Fruit fly (Drosophila melanogaster): ENCODE measurements around the gene sqh.

Gene sqh

DNA sequence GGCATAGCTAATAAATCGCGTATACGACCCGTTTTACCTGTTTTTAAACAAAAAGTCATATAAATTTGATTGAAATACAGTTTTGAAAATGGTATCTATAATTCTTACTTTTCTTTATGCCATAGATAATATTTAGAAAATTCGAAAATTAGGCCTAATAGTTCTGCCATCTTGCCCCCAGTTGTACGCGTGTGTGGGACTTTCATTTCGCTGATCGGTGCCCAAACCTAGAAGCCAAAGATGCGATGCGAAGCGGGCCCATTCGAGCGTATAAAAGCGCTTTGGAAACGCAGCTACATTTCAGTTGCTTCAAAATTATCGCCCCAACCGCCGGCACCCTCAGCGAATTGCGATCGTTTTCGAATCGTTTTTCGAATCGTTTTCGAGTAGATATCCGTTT, 12.1 kb upstream of the sqh start, which contains the start of gene CG14445:
CG14445 (plus strand) TSS at position 301 of the 400 bp plus-strand sequence.
- TF ChIP-seq OdsH (GFP tag; optimal IDR thresholded peaks at IDR 0.05) (no peak), pan (optimal IDR thresholded peaks at IDR 0.05) (no peak), GATAd (GFP tag; optimal IDR thresholded peaks at IDR 0.05) (no peak), HLH106 (tag; optimal IDR thresholded peaks at IDR 0.05) (no peak), usp (GFP tag; optimal IDR thresholded peaks at IDR 0.05) (no peak), dmrt93B (GFP tag; optimal IDR thresholded peaks at IDR 0.05) (no peak), rgr (GFP tag; optimal IDR thresholded peaks at IDR 0.05) (no peak), Vsx2 (GFP tag; optimal IDR thresholded peaks at IDR 0.05; ENCODE audit: partially characterized antibody) (no peak), CG32264 (GFP tag; optimal IDR thresholded peaks at IDR 0.05) (no peak), Myc (optimal IDR thresholded peaks at IDR 0.05) (no peak)

DNA sequence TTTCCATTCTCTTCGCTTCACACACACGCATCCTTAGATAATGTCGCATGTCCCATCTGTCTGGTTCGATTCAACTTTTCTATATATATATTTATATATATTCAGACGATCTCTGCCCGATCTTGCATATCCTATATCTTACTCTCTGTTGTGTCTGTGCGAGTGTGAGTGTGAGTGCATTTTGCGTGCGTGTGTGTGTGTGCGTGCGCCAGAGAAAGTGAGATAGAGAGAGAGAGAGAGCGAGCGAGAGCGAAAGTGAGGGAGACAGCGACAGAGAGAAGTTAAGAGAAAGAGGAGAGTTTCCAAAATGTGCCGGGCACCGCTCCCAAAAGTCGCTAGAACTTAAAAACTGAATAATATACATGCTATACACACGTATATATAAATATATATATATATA, 6.8 kb upstream of the sqh start:
- TF ChIP-seq pan (optimal IDR thresholded peaks at IDR 0.05) (no peak), Myc (optimal IDR thresholded peaks at IDR 0.05) (no peak), Rel (GFP tag; optimal IDR thresholded peaks at IDR 0.05) (no peak), Rel (tag; optimal IDR thresholded peaks at IDR 0.05) (no peak), GATAd (GFP tag; optimal IDR thresholded peaks at IDR 0.05) (no peak), dl (GFP tag; optimal IDR thresholded peaks at IDR 0.05; ENCODE audit: insufficient read depth in 1 of 2, partially characterized antibody in 2 of 2) (no peak), Abd-B (GFP tag; optimal IDR thresholded peaks at IDR 0.05) (no peak), OdsH (GFP tag; optimal IDR thresholded peaks at IDR 0.05) (no peak), psq (GFP tag; optimal IDR thresholded peaks at IDR 0.05) (no peak), h (GFP tag; optimal IDR thresholded peaks at IDR 0.05) (no peak), br (GFP tag; optimal IDR thresholded peaks at IDR 0.05) (no peak)

DNA sequence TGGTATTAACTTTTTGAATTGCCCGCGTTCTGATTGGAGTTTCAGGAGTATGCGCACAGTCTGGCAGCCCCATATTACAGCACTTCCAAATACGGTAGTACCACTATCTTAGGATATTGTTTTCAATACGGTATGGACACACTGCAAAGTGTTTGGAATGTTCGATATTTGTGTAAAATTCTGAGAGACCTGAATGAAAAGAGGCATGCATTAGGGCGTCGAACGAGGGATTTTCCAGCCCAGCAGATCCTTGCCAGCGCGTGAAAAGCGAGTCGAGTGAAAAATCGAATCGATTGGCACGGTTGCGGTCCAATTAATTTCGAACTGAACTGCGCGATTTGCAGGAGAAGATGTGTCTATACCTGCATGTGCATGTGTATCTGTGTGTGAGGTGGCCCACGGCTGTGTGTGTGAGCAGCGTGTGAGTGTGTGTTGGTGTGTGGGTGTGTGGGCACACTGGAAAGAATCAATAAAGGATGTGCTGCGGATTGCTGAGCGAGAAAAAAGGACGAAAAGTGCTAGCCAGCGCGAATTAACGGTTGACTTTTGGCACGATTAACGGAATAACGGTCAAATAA, 621 bp upstream of the sqh start, which contains the start of gene dtn:
dtn (plus strand) TSS at position 176 of the 578 bp plus-strand sequence.
- TF ChIP-seq Hnf4 (GFP tag; optimal IDR thresholded peaks at IDR 0.05) (no peak), Dif (GFP tag; optimal IDR thresholded peaks at IDR 0.05; ENCODE audit: partially characterized antibody) (no peak), Dfd (GFP tag; optimal IDR thresholded peaks at IDR 0.05) (no peak), N (GFP tag; optimal IDR thresholded peaks at IDR 0.05) (peak; percentile 70), Hr78 (GFP tag; optimal IDR thresholded peaks at IDR 0.05) (no peak)

DNA sequence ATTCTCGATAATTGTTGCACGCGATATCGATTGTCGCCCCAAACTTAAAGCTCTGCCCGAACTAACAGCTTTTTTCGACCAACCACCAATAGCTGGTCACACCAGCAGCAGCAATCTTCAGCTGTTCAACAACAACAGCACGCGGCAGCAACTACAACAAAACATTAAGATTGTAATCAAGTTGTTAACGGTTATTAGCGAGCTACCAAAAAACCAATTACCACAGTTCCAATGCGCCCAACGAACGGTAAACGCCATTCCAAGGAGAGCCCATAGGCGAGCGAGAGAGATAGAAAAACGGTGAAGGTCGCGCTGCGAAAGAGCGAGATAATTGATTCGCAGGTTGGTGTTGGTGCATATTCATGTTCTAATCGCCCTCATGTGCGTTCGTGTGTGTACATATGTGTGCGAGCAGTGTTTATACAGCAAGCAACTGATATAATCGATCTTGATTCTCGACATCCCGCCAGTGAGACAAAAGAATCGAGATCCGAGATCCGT, 5.0 kb downstream of the sqh start, which contains the start of gene Efr:
Efr (plus strand) TSS at position 113 of the 501 bp plus-strand sequence.
- no peak for TF ChIP-seq Myc (optimal IDR thresholded peaks at IDR 0.05)
- TF ChIP-seq woc (GFP tag; optimal IDR thresholded peaks at IDR 0.05), result no peak
- TF ChIP-seq psq (GFP tag; optimal IDR thresholded peaks at IDR 0.05), result no peak
- no peak for TF ChIP-seq sv (GFP tag; optimal IDR thresholded peaks at IDR 0.05)
- TF ChIP-seq N (GFP tag; optimal IDR thresholded peaks at IDR 0.05), result no peak
- no peak for TF ChIP-seq tai (GFP tag; optimal IDR thresholded peaks at IDR 0.05)

DNA sequence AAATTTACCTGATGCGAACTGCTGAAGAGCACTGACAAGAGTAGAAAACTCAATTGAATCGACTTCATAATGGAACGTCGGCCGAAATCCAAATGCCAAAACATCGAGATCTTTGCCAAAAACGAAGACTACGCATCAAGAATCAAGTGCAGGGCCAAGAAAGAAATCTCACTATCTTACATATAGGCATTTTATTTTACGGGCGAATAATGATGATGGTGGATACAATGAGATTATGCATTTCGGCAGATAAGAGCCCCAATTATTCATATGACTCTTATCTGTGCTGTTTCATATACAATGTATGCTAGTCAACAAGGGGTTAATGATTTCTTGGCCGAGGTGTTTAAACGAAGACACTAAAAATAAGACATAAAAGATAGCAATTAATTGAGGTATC, 5.7 kb downstream of the sqh start, which contains the start of gene Btnd:
Btnd (minus strand) TSS at position 101 of the 400 bp plus-strand sequence.
- TF ChIP-seq tai (GFP tag; optimal IDR thresholded peaks at IDR 0.05), result no peak
- no peak for TF ChIP-seq Rel (GFP tag; optimal IDR thresholded peaks at IDR 0.05)
- no peak for TF ChIP-seq Rel (tag; optimal IDR thresholded peaks at IDR 0.05)
- no peak for TF ChIP-seq Hr78 (GFP tag; optimal IDR thresholded peaks at IDR 0.05)
- TF ChIP-seq Hnf4 (GFP tag; optimal IDR thresholded peaks at IDR 0.05), result no peak
- TF ChIP-seq dmrt93B (GFP tag; optimal IDR thresholded peaks at IDR 0.05), result no peak
- no peak for TF ChIP-seq CG32264 (GFP tag; optimal IDR thresholded peaks at IDR 0.05)
- no peak for TF ChIP-seq N (GFP tag; optimal IDR thresholded peaks at IDR 0.05)
- TF ChIP-seq dsf (GFP tag; optimal IDR thresholded peaks at IDR 0.05; ENCODE audit: borderline replicate concordance), result no peak
- no peak for TF ChIP-seq fru (GFP tag; optimal IDR thresholded peaks at IDR 0.05)
- no peak for TF ChIP-seq jim (GFP tag; optimal IDR thresholded peaks at IDR 0.05)
- TF ChIP-seq woc (GFP tag; optimal IDR thresholded peaks at IDR 0.05), result no peak
- TF ChIP-seq GATAd (GFP tag; optimal IDR thresholded peaks at IDR 0.05), result no peak
- no peak for TF ChIP-seq dl (GFP tag; optimal IDR thresholded peaks at IDR 0.05; ENCODE audit: insufficient read depth in 1 of 2, partially characterized antibody in 2 of 2)
- no peak for TF ChIP-seq Dfd (GFP tag; optimal IDR thresholded peaks at IDR 0.05)
- no peak for TF ChIP-seq Myc (optimal IDR thresholded peaks at IDR 0.05)
- TF ChIP-seq OdsH (GFP tag; optimal IDR thresholded peaks at IDR 0.05), result no peak
- no peak for TF ChIP-seq pan (optimal IDR thresholded peaks at IDR 0.05)
- TF ChIP-seq usp (GFP tag; optimal IDR thresholded peaks at IDR 0.05), result no peak
- TF ChIP-seq Vsx2 (GFP tag; optimal IDR thresholded peaks at IDR 0.05; ENCODE audit: partially characterized antibody), result no peak

DNA sequence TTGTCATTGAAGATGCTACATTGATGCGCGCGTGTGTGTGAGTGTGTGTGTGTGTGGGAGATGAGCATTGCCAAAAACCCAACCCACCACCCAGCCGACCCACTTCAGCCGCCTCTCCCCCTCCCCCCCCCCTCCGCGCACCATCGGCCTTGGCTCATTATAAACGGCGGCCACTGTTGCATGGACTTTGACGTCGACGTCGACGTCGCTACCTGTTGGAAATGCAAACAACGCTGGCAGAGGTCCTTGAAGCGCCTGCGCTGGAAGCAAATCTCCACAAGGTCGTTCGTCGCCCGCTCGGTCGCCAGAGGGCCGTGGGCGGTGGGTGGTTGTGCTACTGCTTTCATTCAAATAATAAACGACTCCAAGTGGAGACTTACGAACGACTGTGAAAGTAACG, 8.3 kb downstream of the sqh start:
- TF ChIP-seq HLH106 (tag; optimal IDR thresholded peaks at IDR 0.05), result no peak
- TF ChIP-seq Jra (GFP tag; optimal IDR thresholded peaks at IDR 0.05), result no peak
- peak; percentile 90 for TF ChIP-seq Dfd (GFP tag; optimal IDR thresholded peaks at IDR 0.05)
- no peak for TF ChIP-seq sv (GFP tag; optimal IDR thresholded peaks at IDR 0.05)

Measured in whole organism, wandering third instar larva.